Fruit fly (Drosophila melanogaster): ENCODE results near the gene CG6565.

The CG6565 gene

dm6 chr2L:13399565-13399964, 25.7 kb downstream of the CG6565 start (continued):
- TF ChIP-seq CG6808 (GFP tag; optimal IDR thresholded peaks at IDR 0.05) (no peak), achi (GFP tag; optimal IDR thresholded peaks at IDR 0.05) (peak; percentile 18), CG10631 (GFP tag; optimal IDR thresholded peaks at IDR 0.05) (peak; percentile 15), esn (GFP tag; optimal IDR thresholded peaks at IDR 0.05) (no peak), topi (GFP tag; optimal IDR thresholded peaks at IDR 0.05) (no peak), svp (GFP tag) (peak; percentile 29), Eip78C (GFP tag) (peak; percentile 59)

DNA sequence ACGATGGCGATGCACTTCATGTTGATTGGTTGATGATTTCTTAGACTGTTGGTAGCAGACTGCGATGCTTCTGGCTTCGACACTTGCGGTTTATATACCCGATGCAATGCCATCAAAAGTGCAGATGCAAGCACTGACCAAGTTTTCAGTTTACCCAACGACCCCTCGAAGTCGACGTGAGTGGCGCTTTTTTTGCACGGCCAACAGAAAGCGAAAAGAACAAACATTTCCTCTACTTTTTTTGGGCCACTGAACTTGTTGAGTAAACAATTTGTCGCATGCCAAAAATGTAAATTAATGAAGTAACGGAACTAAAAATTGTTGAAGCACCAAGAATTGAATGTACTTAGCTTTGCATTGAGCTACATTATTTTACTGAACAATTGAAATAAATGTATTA, 37.7 kb downstream of the CG6565 start, which contains the start of gene Vm34Ca:
Gene Vm34Ca (minus strand): TSS at position 66 of the 400 bp plus-strand sequence.
- TF ChIP-seq Smox (GFP tag; optimal IDR thresholded peaks at IDR 0.05) (no peak), Sox14 (GFP tag; optimal IDR thresholded peaks at IDR 0.05) (no peak), Hr38 (GFP tag; optimal IDR thresholded peaks at IDR 0.05) (no peak), Hr4 (GFP tag; optimal IDR thresholded peaks at IDR 0.05) (no peak), lz (GFP tag; optimal IDR thresholded peaks at IDR 0.05) (no peak), CG9139 (GFP tag; optimal IDR thresholded peaks at IDR 0.05) (no peak)

DNA sequence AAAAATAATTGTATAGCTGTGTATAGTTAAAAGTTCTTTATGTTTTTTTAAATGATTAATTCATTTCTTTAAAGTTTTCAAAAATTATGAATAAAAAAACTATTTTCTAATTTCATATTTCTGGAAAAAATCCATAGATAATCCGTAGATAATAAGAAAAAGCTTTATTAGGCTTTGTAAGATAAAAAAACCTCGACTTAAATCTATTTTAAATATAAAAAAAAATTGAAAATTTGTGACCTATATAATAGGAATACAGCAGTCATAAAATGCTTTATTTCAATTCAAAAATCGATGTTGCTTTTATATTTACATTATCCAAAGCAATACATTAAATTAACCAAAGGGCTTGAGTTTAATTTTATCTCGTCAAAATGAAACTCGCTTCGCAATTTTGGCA, 38.4 kb downstream of the CG6565 start, which contains the start of gene Flad2:
Gene Flad2 (plus strand): TSS at position 301 of the 400 bp plus-strand sequence.
- TF ChIP-seq CG1621 (tag; optimal IDR thresholded peaks at IDR 0.05) (no peak), pdm3 (GFP tag; optimal IDR thresholded peaks at IDR 0.05) (no peak), CG4318 (GFP tag; optimal IDR thresholded peaks at IDR 0.05) (no peak), net (GFP tag; optimal IDR thresholded peaks at IDR 0.05) (no peak), CG10631 (GFP tag; optimal IDR thresholded peaks at IDR 0.05) (no peak), dac (GFP tag; optimal IDR thresholded peaks at IDR 0.05) (no peak), ss (GFP tag; optimal IDR thresholded peaks at IDR 0.05) (no peak), CG8319 (GFP tag; optimal IDR thresholded peaks at IDR 0.05) (no peak), dsx (GFP tag; optimal IDR thresholded peaks at IDR 0.05; ENCODE audit: poor library complexity, severe bottlenecking) (no peak), Ets96B (tag; optimal IDR thresholded peaks at IDR 0.05) (no peak), svp (GFP tag) (no peak), fkh (GFP tag; optimal IDR thresholded peaks at IDR 0.05) (no peak), CG31627 (GFP tag; optimal IDR thresholded peaks at IDR 0.05) (no peak)

- TF ChIP-seq fkh (GFP tag; optimal IDR thresholded peaks at IDR 0.05), result no peak
- no peak for TF ChIP-seq CG10631 (GFP tag; optimal IDR thresholded peaks at IDR 0.05)
- no peak for TF ChIP-seq Gug (GFP tag; IDR thresholded peaks at IDR 0.05)
- TF ChIP-seq CG16779 (tag; optimal IDR thresholded peaks at IDR 0.05), result no peak
- TF ChIP-seq achi (GFP tag; optimal IDR thresholded peaks at IDR 0.05), result peak; percentile 17
- TF ChIP-seq fd85E (GFP tag; optimal IDR thresholded peaks at IDR 0.05), result no peak
- TF ChIP-seq CG6808 (GFP tag; optimal IDR thresholded peaks at IDR 0.05), result peak; percentile 27
- peak; percentile 10 for TF ChIP-seq fd59A (GFP tag; optimal IDR thresholded peaks at IDR 0.05)
- TF ChIP-seq CG11762 (GFP tag; optimal IDR thresholded peaks at IDR 0.05; ENCODE audit: insufficient read depth), result no peak
- TF ChIP-seq CG8319 (GFP tag; optimal IDR thresholded peaks at IDR 0.05), result no peak
- TF ChIP-seq CG6792 (GFP tag; optimal IDR thresholded peaks at IDR 0.05), result no peak
- no peak for TF ChIP-seq spab (GFP tag; optimal IDR thresholded peaks at IDR 0.05)
- TF ChIP-seq CG7368 (GFP tag; optimal IDR thresholded peaks at IDR 0.05), result no peak
- no peak for TF ChIP-seq Eip93F (GFP tag; optimal IDR thresholded peaks at IDR 0.05)
- no peak for TF ChIP-seq Sox15 (GFP tag; optimal IDR thresholded peaks at IDR 0.05)
- peak in 1 of 2 experiments; percentile 34 for TF ChIP-seq ss (GFP tag; optimal IDR thresholded peaks at IDR 0.05)
- no peak for TF ChIP-seq dac (GFP tag; optimal IDR thresholded peaks at IDR 0.05)
- no peak for TF ChIP-seq net (GFP tag; optimal IDR thresholded peaks at IDR 0.05)
- peak; percentile 2 for TF ChIP-seq CG34406 (GFP tag; optimal IDR thresholded peaks at IDR 0.05)
- TF ChIP-seq cyc (GFP tag; optimal IDR thresholded peaks at IDR 0.05), result no peak
- no peak for TF ChIP-seq acj6 (GFP tag; optimal IDR thresholded peaks at IDR 0.05)
- no peak for TF ChIP-seq CG1621 (tag; optimal IDR thresholded peaks at IDR 0.05)
- no peak for TF ChIP-seq CG11294 (GFP tag; IDR thresholded peaks at IDR 0.05)
- TF ChIP-seq eg (GFP tag; IDR thresholded peaks at IDR 0.05), result no peak
- TF ChIP-seq Eip75B (GFP tag; optimal IDR thresholded peaks at IDR 0.05), result peak; percentile 7
- peak; percentile 15 for TF ChIP-seq svp (GFP tag)
- peak; percentile 57 for TF ChIP-seq Eip78C (GFP tag)
- TF ChIP-seq Ets21C (GFP tag; optimal IDR thresholded peaks at IDR 0.05), result no peak
- no peak for TF ChIP-seq Sox102F (GFP tag; optimal IDR thresholded peaks at IDR 0.05)
- peak in 1 of 2 experiments; percentile 14 for TF ChIP-seq salr (GFP tag; optimal IDR thresholded peaks at IDR 0.05)
Observed at dm6 chr2L:13414525-13415481, 41.0 kb downstream of the CG6565 start, which contains the start of the genes CG16956, CG42784 and CG43850. Gene CG16956, minus strand, starts transcription at chr2L:13414575. Gene CG42784, plus strand, starts transcription at chr2L:13415431. Gene CG43850, plus strand, starts transcription at chr2L:13415431.
